Fruit fly (Drosophila melanogaster) whole organism, embryonic: ENCODE data around the gene CG6094.

Experiments used
- CG10462 ChIP-seq: fragments of 200-800 bp; sonication (Bioruptor generic); optimal IDR thresholded peaks from 2 replicates; lab custom pipeline; 2016; ENCODE audit warnings: missing biosample characterization, missing genetic modification characterization
- CG12659 ChIP-seq: fragments of 200-800 bp; sonication (Bioruptor generic); optimal IDR thresholded peaks from 3 replicates; lab custom pipeline; 2017; ENCODE audit warnings: mild to moderate bottlenecking, missing biosample characterization, missing genetic modification reagents, missing genetic modification characterization
- CG13424 ChIP-seq: fragments of 200-800 bp; sonication (Bioruptor generic); optimal IDR thresholded peaks from 2 replicates; lab custom pipeline; 2019; ENCODE audit warnings: missing biosample characterization, mild to moderate bottlenecking, missing genetic modification characterization, moderate library complexity
- CG14667 ChIP-seq: fragments of 200-800 bp; sonication (Bioruptor generic); IDR thresholded peaks from 2 replicates; pipeline ENCODE4 v1.3.6; 2022; ENCODE audit warnings: missing biosample characterization, missing genetic modification characterization
- CG15269 ChIP-seq: fragments of 200-800 bp; sonication (Bioruptor generic); optimal IDR thresholded peaks from 2 replicates; lab custom pipeline; 2018; ENCODE audit warnings: missing biosample characterization, mild to moderate bottlenecking, missing genetic modification characterization, moderate library complexity
- CG17802 ChIP-seq: fragments of 200-800 bp; sonication (Bioruptor generic); optimal IDR thresholded peaks from 2 replicates; lab custom pipeline; 2018; ENCODE audit warnings: missing biosample characterization, mild to moderate bottlenecking, missing genetic modification characterization, moderate library complexity
- CG18599 ChIP-seq: fragments of 200-800 bp; sonication (Bioruptor generic); optimal IDR thresholded peaks from 3 replicates; lab custom pipeline; 2017; ENCODE audit warnings: missing biosample characterization, missing genetic modification characterization, mild to moderate bottlenecking, moderate library complexity, missing genetic modification reagents
- CG2120 ChIP-seq: fragments of 200-800 bp; sonication (Bioruptor generic); optimal IDR thresholded peaks from 3 replicates; lab custom pipeline; 2016; ENCODE audit warnings: missing biosample characterization, missing genetic modification characterization
- CG2199 ChIP-seq: fragments of 200-800 bp; sonication (Bioruptor generic); IDR thresholded peaks from 3 replicates; pipeline ENCODE4 v1.3.6; 2022; ENCODE audit warnings: missing biosample characterization, missing genetic modification characterization
- CG2712 ChIP-seq: fragments of 200-800 bp; optimal IDR thresholded peaks from 3 replicates; lab custom pipeline; 2019; ENCODE audit warnings: missing biosample characterization, mild to moderate bottlenecking, missing genetic modification characterization, moderate library complexity
- CG2875 ChIP-seq: fragments of 200-800 bp; sonication (Bioruptor generic); optimal IDR thresholded peaks from 2 replicates; lab custom pipeline; 2017; ENCODE audit warnings: missing biosample characterization, mild to moderate bottlenecking, missing genetic modification characterization, missing genetic modification reagents
- CG31365 ChIP-seq: fragments of 200-800 bp; sonication (Bioruptor generic); optimal IDR thresholded peaks from 2 replicates; lab custom pipeline; 2018; ENCODE audit warnings: missing biosample characterization, mild to moderate bottlenecking, missing genetic modification characterization
- CG31441 ChIP-seq: fragments of 200-800 bp; sonication (Bioruptor generic); IDR thresholded peaks from 2 replicates; pipeline ENCODE4 v1.3.6; 2022; ENCODE audit warnings: missing biosample characterization, missing genetic modification characterization
- CG6175 ChIP-seq: fragments of 200-800 bp; sonication (Bioruptor generic); IDR thresholded peaks from 3 replicates; pipeline ENCODE4 v1.3.6; 2022; ENCODE audit warnings: missing biosample characterization, missing genetic modification characterization
- CG6654 ChIP-seq: fragments of 200-800 bp; sonication (Bioruptor generic); optimal IDR thresholded peaks from 2 replicates; lab custom pipeline; 2017; ENCODE audit warnings: missing biosample characterization, mild to moderate bottlenecking, missing genetic modification characterization
- CG6689 ChIP-seq: fragments of 200-800 bp; sonication (Bioruptor generic); IDR thresholded peaks from 2 replicates; pipeline ENCODE4 v1.3.6; 2022; ENCODE audit warnings: missing biosample characterization, missing genetic modification characterization
- CG8478 ChIP-seq: fragments of >200 bp; optimal IDR thresholded peaks from 2 replicates; lab custom pipeline; 2018
- CG9215 ChIP-seq: fragments of 200-800 bp; sonication (Bioruptor generic); IDR thresholded peaks from 2 replicates; pipeline ENCODE4 v1.3.6; 2022; ENCODE audit warnings: missing biosample characterization, missing genetic modification characterization
- Dfd ChIP-seq, 2 experiments: fragments of >200 bp; optimal IDR thresholded peaks; 2 replicates each; lab custom pipeline; 2017; ENCODE audit warnings: missing biosample characterization in 2 of 2, missing genetic modification characterization in 2 of 2
- Eip74EF ChIP-seq, 2 experiments: fragments of 200-800 bp in 1 of 2; fragments of >200 bp in 1 of 2; sonication (Bioruptor generic) in 1 of 2; optimal IDR thresholded peaks; 2 replicates each; lab custom pipeline; 2017 to 2019; ENCODE audit warnings: missing biosample characterization in 2 of 2, missing genetic modification characterization in 2 of 2, mild to moderate bottlenecking in 1 of 2, moderate library complexity in 1 of 2
- Elba2 ChIP-seq: fragments of 200-800 bp; sonication (Bioruptor generic); optimal IDR thresholded peaks from 3 replicates; lab custom pipeline; 2016; ENCODE audit warnings: missing biosample characterization, missing genetic modification characterization
- HmgD ChIP-seq: fragments of 200-800 bp; sonication (Bioruptor generic); optimal IDR thresholded peaks from 3 replicates; lab custom pipeline; 2016; ENCODE audit warnings: missing biosample characterization, missing genetic modification characterization
- HmgZ ChIP-seq: fragments of 200-800 bp; sonication (Bioruptor generic); optimal IDR thresholded peaks from 2 replicates; lab custom pipeline; 2018; ENCODE audit warnings: missing biosample characterization, mild to moderate bottlenecking, missing genetic modification characterization
- Hr3 ChIP-seq: fragments of 200-800 bp; sonication (Bioruptor generic); optimal IDR thresholded peaks from 3 replicates; lab custom pipeline; 2016; ENCODE audit warnings: missing biosample characterization, missing genetic modification characterization
- MTF-1 ChIP-seq: fragments of 200-800 bp; sonication (Bioruptor generic); optimal IDR thresholded peaks from 2 replicates; lab custom pipeline; 2018; ENCODE audit warnings: missing biosample characterization, mild to moderate bottlenecking, missing genetic modification characterization, borderline replicate concordance
- Scr ChIP-seq: fragments of 200-800 bp; sonication (Bioruptor generic); IDR thresholded peaks from 2 replicates; pipeline ENCODE4 v1.3.6; 2022; ENCODE audit warnings: missing biosample characterization, missing genetic modification characterization; ENCODE audit not compliant: partially characterized antibody
- Vsx1 ChIP-seq: fragments of 200-800 bp; sonication (Bioruptor generic); optimal IDR thresholded peaks from 2 replicates; lab custom pipeline; 2017; ENCODE audit warnings: missing biosample characterization, mild to moderate bottlenecking, missing genetic modification characterization, missing genetic modification reagents
- bowl ChIP-seq: fragments of 200-800 bp; sonication (Bioruptor generic); IDR thresholded peaks from 2 replicates; pipeline ENCODE4 v1.3.6; 2022; ENCODE audit warnings: missing biosample characterization, missing genetic modification characterization
- cad ChIP-seq: fragments of >200 bp; optimal IDR thresholded peaks from 2 replicates; lab custom pipeline; 2017; ENCODE audit warnings: missing biosample characterization, missing genetic modification characterization
- dati ChIP-seq: fragments of 200-800 bp; sonication (Bioruptor generic); IDR thresholded peaks from 2 replicates; pipeline ENCODE4 v1.3.6; 2022; ENCODE audit warnings: missing biosample characterization, missing genetic modification characterization
- dmrt11E ChIP-seq: fragments of 200-800 bp; sonication (Bioruptor generic); optimal IDR thresholded peaks from 3 replicates; lab custom pipeline; 2018; ENCODE audit warnings: missing biosample characterization, mild to moderate bottlenecking, missing genetic modification characterization, moderate library complexity
- fd64A ChIP-seq: fragments of 200-800 bp; sonication (Bioruptor generic); optimal IDR thresholded peaks from 3 replicates; lab custom pipeline; 2018; ENCODE audit warnings: missing biosample characterization, mild to moderate bottlenecking, missing genetic modification characterization
- gsb-n ChIP-seq: fragments of 200-800 bp; sonication (Bioruptor generic); optimal IDR thresholded peaks from 3 replicates; lab custom pipeline; 2018; ENCODE audit warnings: missing biosample characterization, mild to moderate bottlenecking, missing genetic modification characterization
- h ChIP-seq: fragments of >200 bp; optimal IDR thresholded peaks from 2 replicates; lab custom pipeline; 2017
- jumu ChIP-seq: fragments of 200-800 bp; sonication (Bioruptor generic); optimal IDR thresholded peaks from 3 replicates; lab custom pipeline; 2016; ENCODE audit warnings: missing biosample characterization, missing genetic modification characterization
- kah ChIP-seq: fragments of 200-800 bp; sonication (Bioruptor generic); optimal IDR thresholded peaks from 2 replicates; lab custom pipeline; 2018; ENCODE audit warnings: missing biosample characterization, mild to moderate bottlenecking, missing genetic modification characterization
- lab ChIP-seq: fragments of 200-800 bp; sonication (Bioruptor generic); optimal IDR thresholded peaks from 3 replicates; lab custom pipeline; 2017; ENCODE audit warnings: missing biosample characterization, missing genetic modification characterization, mild to moderate bottlenecking, moderate library complexity, missing genetic modification reagents
- lilli ChIP-seq: fragments of 200-800 bp; sonication (Bioruptor generic); optimal IDR thresholded peaks from 3 replicates; lab custom pipeline; 2016; ENCODE audit warnings: missing biosample characterization, missing genetic modification characterization
- luna ChIP-seq: fragments of 200-800 bp; sonication (Bioruptor generic); optimal IDR thresholded peaks from 2 replicates; lab custom pipeline; 2016; ENCODE audit warnings: missing biosample characterization, missing genetic modification characterization
- maf-S ChIP-seq: fragments of 200-800 bp; sonication (Bioruptor generic); optimal IDR thresholded peaks from 2 replicates; lab custom pipeline; 2016; ENCODE audit warnings: missing biosample characterization, missing genetic modification characterization
- nerfin-1 ChIP-seq: fragments of 200-800 bp; sonication (Bioruptor generic); optimal IDR thresholded peaks from 3 replicates; lab custom pipeline; 2019; ENCODE audit warnings: missing biosample characterization, mild to moderate bottlenecking, missing genetic modification characterization, moderate library complexity
- nom ChIP-seq: fragments of 200-800 bp; sonication (Bioruptor generic); optimal IDR thresholded peaks from 2 replicates; lab custom pipeline; 2017; ENCODE audit warnings: missing biosample characterization, missing genetic modification characterization, mild to moderate bottlenecking, moderate library complexity, missing genetic modification reagents
- oc ChIP-seq: fragments of 200-800 bp; sonication (Bioruptor generic); optimal IDR thresholded peaks from 2 replicates; lab custom pipeline; 2018; ENCODE audit warnings: missing biosample characterization, mild to moderate bottlenecking, missing genetic modification characterization, moderate library complexity
- pros ChIP-seq: fragments of 200-800 bp; sonication (Bioruptor generic); optimal IDR thresholded peaks from 3 replicates; lab custom pipeline; 2019; ENCODE audit warnings: missing biosample characterization, mild to moderate bottlenecking, missing genetic modification characterization, moderate library complexity
- ro ChIP-seq: fragments of 200-800 bp; sonication (Bioruptor generic); IDR thresholded peaks from 2 replicates; pipeline ENCODE4 v1.3.6; 2022; ENCODE audit warnings: missing biosample characterization, missing genetic modification characterization
- sc ChIP-seq, 3 experiments: fragments of >200 bp in 2 of 3; fragments of 200-800 bp in 1 of 3; sonication (Bioruptor generic) in 1 of 3; optimal IDR thresholded peaks; 2 replicates in 2 of 3; 3 replicates in 1 of 3; lab custom pipeline; 2017; ENCODE audit warnings: mild to moderate bottlenecking in 1 of 3, missing biosample characterization in 1 of 3, missing genetic modification characterization in 1 of 3, missing genetic modification reagents in 1 of 3
- shn ChIP-seq: fragments of 200-800 bp; sonication (Bioruptor generic); optimal IDR thresholded peaks from 3 replicates; lab custom pipeline; 2016; ENCODE audit warnings: missing biosample characterization, missing genetic modification characterization
- vfl ChIP-seq: fragments of 200-800 bp; sonication (Bioruptor generic); optimal IDR thresholded peaks from 2 replicates; lab custom pipeline; 2016; ENCODE audit warnings: missing biosample characterization, missing genetic modification characterization
- wek ChIP-seq: fragments of 200-800 bp; sonication (Bioruptor generic); optimal IDR thresholded peaks from 3 replicates; lab custom pipeline; 2018; ENCODE audit warnings: missing biosample characterization, mild to moderate bottlenecking, missing genetic modification characterization, moderate library complexity

Gene CG6094

DNA sequence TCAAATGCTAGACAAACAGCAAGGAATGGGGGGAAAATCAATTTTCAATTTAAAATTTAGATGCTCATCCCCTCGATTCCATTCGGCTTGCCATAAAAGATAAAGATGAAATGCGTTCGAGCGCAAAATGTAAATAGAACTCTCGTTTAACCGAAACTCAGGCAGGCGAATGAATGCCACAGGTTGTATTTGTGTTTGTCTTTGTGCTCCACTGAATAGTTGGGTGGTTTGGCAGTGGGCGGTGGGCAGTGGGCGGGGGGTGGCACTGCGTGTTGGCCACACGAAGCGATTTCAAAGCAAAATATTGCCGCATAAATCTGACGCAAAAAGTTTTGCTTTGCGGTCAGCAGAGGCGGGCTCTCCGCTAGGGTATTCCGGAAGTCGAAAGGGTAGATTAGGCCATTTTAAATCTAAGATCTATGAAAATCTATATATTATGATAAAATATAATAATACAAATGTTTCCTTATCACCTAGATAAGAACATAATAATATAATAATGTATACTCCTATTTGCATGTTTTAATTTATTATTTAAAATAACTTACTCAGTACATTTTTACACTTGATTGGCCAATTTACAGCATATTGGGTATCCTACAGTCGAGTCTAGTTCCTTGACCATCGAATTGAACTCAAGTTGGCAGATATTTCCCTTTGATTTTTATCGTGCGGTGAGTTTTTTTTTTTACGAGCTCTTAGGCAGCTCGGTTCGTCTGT, 15.5 kb downstream of the CG6094 start (continued):
- TF ChIP-seq oc (tag; lab: Kevin White, UChicago) (no peak), nerfin-1 (tag; lab: Kevin White, UChicago) (peak; percentile 38), CG15269 (tag; lab: Kevin White, UChicago) (peak; percentile 76), nom (GFP tag; lab: Kevin White, UChicago) (no peak), CG6654 (no peak), CG10462 (peak; percentile 27), CG14667 (GFP tag; lab: Robert Waterston, UW) (peak; percentile 38; the same call in 1 of the 2 replicates), lab (GFP tag; lab: Kevin White, UChicago) (peak; percentile 74), sc (optimal IDR thresholded peaks at IDR 0.05; lab: Kevin White, UChicago) (no peak), sc (GFP tag; optimal IDR thresholded peaks at IDR 0.05; lab: Kevin White, UChicago) (peak; percentile 25), CG13424 (tag; lab: Kevin White, UChicago) (peak; percentile 76), HmgZ (tag; lab: Kevin White, UChicago) (no peak), gsb-n (tag; lab: Kevin White, UChicago) (peak; percentile 13), HmgD (no peak), CG2712 (tag; lab: Kevin White, UChicago) (peak; percentile 64), Hr3 (GFP tag; lab: Kevin White, UChicago) (peak; percentile 67), kah (GFP tag; lab: Kevin White, UChicago) (no peak), Dfd (GFP tag; optimal IDR thresholded peaks at IDR 0.05; lab: Kevin White, UChicago) (no peak), Elba2 (GFP tag; lab: Kevin White, UChicago) (no peak), maf-S (GFP tag; lab: Kevin White, UChicago) (no peak), Scr (GFP tag; lab: Robert Waterston, UW) (no peak), CG2875 (GFP tag; lab: Kevin White, UChicago) (peak; percentile 9), CG17802 (tag; lab: Kevin White, UChicago) (no peak), lilli (peak; percentile 22), fd64A (GFP tag; lab: Kevin White, UChicago) (no peak), shn (GFP tag; lab: Kevin White, UChicago) (no peak), CG18599 (GFP tag; lab: Kevin White, UChicago) (peak; percentile 74), CG8478 (lab: Kevin White, UChicago) (no peak), bowl (GFP tag; lab: Robert Waterston, UW) (no peak), CG31365 (tag; lab: Kevin White, UChicago) (no peak), cad (no peak), MTF-1 (GFP tag; lab: Kevin White, UChicago) (no peak), wek (GFP tag; lab: Kevin White, UChicago) (no peak), CG12659 (GFP tag; lab: Kevin White, UChicago) (peak; percentile 79), luna (GFP tag; lab: Kevin White, UChicago) (no peak), CG6689 (peak; percentile 71; the same call in 1 of the 2 replicates), jumu (GFP tag; lab: Kevin White, UChicago) (no peak), h (lab: Kevin White, UChicago) (no peak), dmrt11E (tag; lab: Kevin White, UChicago) (no peak), vfl (GFP tag; lab: Kevin White, UChicago) (no peak), dati (GFP tag; lab: Robert Waterston, UW) (no peak), CG6175 (GFP tag; lab: Robert Waterston, UW) (no peak), CG9215 (GFP tag; lab: Robert Waterston, UW) (peak; percentile 69), CG2199 (GFP tag; lab: Robert Waterston, UW) (no peak), CG31441 (GFP tag; lab: Robert Waterston, UW) (peak; percentile 50; the same call in 1 of the 2 replicates), CG2120 (GFP tag; lab: Kevin White, UChicago) (peak; percentile 51), pros (no peak), ro (GFP tag; lab: Robert Waterston, UW) (no peak), Eip74EF (GFP tag; optimal IDR thresholded peaks at IDR 0.05; lab: Kevin White, UChicago) (peak in 1 of 2 experiments; percentile 53), Vsx1 (GFP tag; lab: Kevin White, UChicago) (peak; percentile 4)
